Worm (Caenorhabditis elegans) whole organism, L1 larva: ENCODE results near the gene F46E10.18.

Experiments
- C04F5.9 ChIP-seq: sonication (generic microtip); optimal IDR thresholded peaks from 2 replicates; lab custom pipeline; 2016; ENCODE audit warnings: missing genetic modification characterization, missing compliant biosample characterization
- C16A3.4 ChIP-seq: fragments of 150-350 bp; optimal IDR thresholded peaks from 2 replicates; lab custom pipeline; 2014; ENCODE audit warnings: missing biosample characterization, missing genetic modification characterization
- aly-2 ChIP-seq: fragments of 150-350 bp; optimal IDR thresholded peaks from 2 replicates; lab custom pipeline; 2014; ENCODE audit warnings: missing biosample characterization, missing genetic modification characterization
- ama-1 ChIP-seq: fragments of 150-350 bp; optimal IDR thresholded peaks from 2 replicates; lab custom pipeline; 2014
- blmp-1 ChIP-seq: fragments of 150-350 bp; optimal IDR thresholded peaks from 2 replicates; lab custom pipeline; 2014; ENCODE audit warnings: missing biosample characterization, missing genetic modification characterization
- ceh-63 ChIP-seq: fragments of 200-800 bp; sonication (Bioruptor generic); optimal IDR thresholded peaks from 2 replicates; lab custom pipeline; 2018; ENCODE audit warnings: mild to moderate bottlenecking, missing genetic modification characterization, missing compliant biosample characterization
- ceh-90 ChIP-seq: sonication (generic microtip); optimal IDR thresholded peaks from 2 replicates; lab custom pipeline; 2016; ENCODE audit warnings: missing genetic modification characterization, missing compliant biosample characterization
- dpl-1 ChIP-seq, 3 experiments: fragments of 150-350 bp in 2 of 3; sonication (generic microtip) in 1 of 3; optimal IDR thresholded peaks; 2 replicates each; lab custom pipeline; 2014 to 2017; ENCODE audit warnings: missing biosample characterization in 3 of 3, missing genetic modification characterization in 3 of 3, missing genetic modification reagents in 3 of 3
- efl-1 ChIP-seq, 4 experiments: fragments of 150-350 bp; optimal IDR thresholded peaks in 3 of 4; peaks in 1 of 4; 1 replicate in 1 of 4; 2 replicates in 3 of 4; lab custom pipeline; 2014; ENCODE audit warnings: missing biosample characterization in 2 of 4, missing genetic modification characterization in 2 of 4, missing genetic modification reagents in 2 of 4
- efl-3 ChIP-seq: fragments of 200-800 bp; sonication (Bioruptor generic); optimal IDR thresholded peaks from 2 replicates; lab custom pipeline; 2018; ENCODE audit warnings: mild to moderate bottlenecking, missing genetic modification characterization, missing compliant biosample characterization
- egl-13 ChIP-seq: sonication (generic microtip); optimal IDR thresholded peaks from 2 replicates; lab custom pipeline; 2016; ENCODE audit warnings: missing genotype, missing genetic modification reagents, missing genetic modification characterization, missing compliant biosample characterization
- egl-27 ChIP-seq, 2 experiments: fragments of 150-350 bp in 1 of 2; sonication (generic microtip); optimal IDR thresholded peaks; 3 replicates each; lab custom pipeline; 2017 to 2018; ENCODE audit warnings: missing biosample characterization in 2 of 2, missing genetic modification characterization in 2 of 2, missing genetic modification reagents in 2 of 2
- elt-2 ChIP-seq: sonication (generic microtip); optimal IDR thresholded peaks from 2 replicates; lab custom pipeline; 2016; ENCODE audit warnings: missing genetic modification characterization, mild to moderate bottlenecking, inconsistent platforms, missing compliant biosample characterization, missing genetic modification reagents
- elt-3 ChIP-seq, 6 experiments: fragments of 150-350 bp in 1 of 6; sonication (generic microtip); optimal IDR thresholded peaks; 2 replicates each; lab custom pipeline; 2017 to 2018; ENCODE audit warnings: missing biosample characterization in 6 of 6, missing genetic modification characterization in 6 of 6, inconsistent platforms in 1 of 6
- ets-5 ChIP-seq: fragments of 200-800 bp; sonication (Bioruptor generic); IDR thresholded peaks from 2 replicates; pipeline ENCODE4 v1.3.6; 2022; ENCODE audit warnings: missing genetic modification characterization, missing compliant biosample characterization
- fkh-10 ChIP-seq: sonication (generic microtip); optimal IDR thresholded peaks from 2 replicates; lab custom pipeline; 2017; ENCODE audit warnings: missing biosample characterization, missing genetic modification reagents, missing genetic modification characterization
- fkh-4 ChIP-seq: sonication (generic microtip); optimal IDR thresholded peaks from 2 replicates; lab custom pipeline; 2016; ENCODE audit warnings: missing compliant biosample characterization, missing genetic modification characterization, borderline replicate concordance
- fkh-8 ChIP-seq: sonication (generic microtip); optimal IDR thresholded peaks from 2 replicates; lab custom pipeline; 2016; ENCODE audit warnings: mild to moderate bottlenecking, missing genetic modification characterization, missing compliant biosample characterization
- hlh-4 ChIP-seq: sonication (generic microtip); optimal IDR thresholded peaks from 2 replicates; lab custom pipeline; 2016; ENCODE audit warnings: mild to moderate bottlenecking, missing genetic modification characterization, missing compliant biosample characterization
- hpl-2 ChIP-seq: fragments of 150-350 bp; optimal IDR thresholded peaks from 2 replicates; lab custom pipeline; 2014; ENCODE audit warnings: missing biosample characterization, missing genetic modification reagents, missing genetic modification characterization
- irx-1 ChIP-seq: sonication (generic microtip); optimal IDR thresholded peaks from 2 replicates; lab custom pipeline; 2016; ENCODE audit warnings: missing genetic modification characterization, missing compliant biosample characterization
- lin-14 ChIP-seq: fragments of 200-800 bp; sonication (Bioruptor generic); optimal IDR thresholded peaks from 2 replicates; lab custom pipeline; 2018; ENCODE audit warnings: mild to moderate bottlenecking, missing genetic modification characterization, moderate library complexity, missing compliant biosample characterization
- lin-15B ChIP-seq: fragments of 150-350 bp; sonication (generic microtip); optimal IDR thresholded peaks from 3 replicates; lab custom pipeline; 2014; ENCODE audit warnings: missing biosample characterization, missing genetic modification characterization
- lin-35 ChIP-seq, 2 experiments: fragments of 150-350 bp; optimal IDR thresholded peaks; 2 replicates each; lab custom pipeline; 2014; ENCODE audit warnings: missing biosample characterization in 2 of 2, missing genetic modification characterization in 2 of 2, missing genetic modification reagents in 2 of 2
- lin-39 ChIP-seq: fragments of 150-350 bp; optimal IDR thresholded peaks from 2 replicates; lab custom pipeline; 2014; ENCODE audit warnings: missing biosample characterization, missing genetic modification reagents, missing genetic modification characterization
- lir-3 ChIP-seq: sonication (generic microtip); optimal IDR thresholded peaks from 2 replicates; lab custom pipeline; 2016; ENCODE audit warnings: mild to moderate bottlenecking, missing genetic modification characterization, moderate library complexity, missing compliant biosample characterization; ENCODE audit not compliant: poor library complexity
- mep-1 ChIP-seq: fragments of 150-350 bp; optimal IDR thresholded peaks from 2 replicates; lab custom pipeline; 2014; ENCODE audit warnings: missing biosample characterization, missing genetic modification characterization
- nhr-19 ChIP-seq: fragments of 200-800 bp; sonication (Bioruptor generic); conservative IDR thresholded peaks from 2 replicates; pipeline ENCODE4 v1.3.6; 2022; ENCODE audit warnings: missing genetic modification characterization, missing compliant biosample characterization
- nhr-20 ChIP-seq: sonication (generic microtip); optimal IDR thresholded peaks from 2 replicates; lab custom pipeline; 2016; ENCODE audit warnings: mild to moderate bottlenecking, missing genetic modification characterization, missing compliant biosample characterization
- nhr-237 ChIP-seq: fragments of 150-350 bp; optimal IDR thresholded peaks from 2 replicates; lab custom pipeline; 2014; ENCODE audit warnings: missing biosample characterization, missing genetic modification characterization
- nhr-28 ChIP-seq: fragments of 150-350 bp; optimal IDR thresholded peaks from 2 replicates; lab custom pipeline; 2014; ENCODE audit warnings: missing biosample characterization, missing genetic modification characterization
- nhr-47 ChIP-seq: sonication (generic microtip); optimal IDR thresholded peaks from 2 replicates; lab custom pipeline; 2016; ENCODE audit warnings: mild to moderate bottlenecking, missing genetic modification characterization, moderate library complexity, missing compliant biosample characterization
- nhr-71 ChIP-seq: sonication (generic microtip); optimal IDR thresholded peaks from 2 replicates; lab custom pipeline; 2016; ENCODE audit warnings: mild to moderate bottlenecking, missing genetic modification characterization, moderate library complexity, missing compliant biosample characterization
- nhr-85 ChIP-seq: sonication (generic microtip); peaks from one replicate; lab custom pipeline; 2016; ENCODE audit warnings: missing genetic modification characterization, inconsistent platforms, missing compliant biosample characterization
- nhr-90 ChIP-seq: sonication (generic microtip); optimal IDR thresholded peaks from 2 replicates; lab custom pipeline; 2016; ENCODE audit warnings: mild to moderate bottlenecking, missing genetic modification characterization, missing compliant biosample characterization; ENCODE audit not compliant: poor library complexity
- pax-3 ChIP-seq: fragments of 200-800 bp; sonication (Bioruptor generic); optimal IDR thresholded peaks from 2 replicates; lab custom pipeline; 2018; ENCODE audit warnings: mild to moderate bottlenecking, missing genetic modification characterization, moderate library complexity, missing compliant biosample characterization
- rnt-1 ChIP-seq: sonication (generic microtip); optimal IDR thresholded peaks from 2 replicates; lab custom pipeline; 2016; ENCODE audit warnings: mild to moderate bottlenecking, missing genetic modification characterization, moderate library complexity, missing compliant biosample characterization
- skn-1 ChIP-seq: fragments of 150-350 bp; optimal IDR thresholded peaks from 2 replicates; lab custom pipeline; 2014; ENCODE audit warnings: missing biosample characterization, missing genetic modification characterization
- snu-23 ChIP-seq: sonication (generic microtip); optimal IDR thresholded peaks from 2 replicates; lab custom pipeline; 2016; ENCODE audit warnings: missing genetic modification characterization, missing compliant biosample characterization
- sptf-1 ChIP-seq: fragments of 150-350 bp; optimal IDR thresholded peaks from 2 replicates; lab custom pipeline; 2014; ENCODE audit warnings: missing biosample characterization, missing genetic modification characterization
- swsn-7 ChIP-seq: sonication (generic microtip); optimal IDR thresholded peaks from 2 replicates; lab custom pipeline; 2016; ENCODE audit warnings: missing genetic modification characterization, missing compliant biosample characterization
- tbx-2 ChIP-seq: sonication (generic microtip); optimal IDR thresholded peaks from 2 replicates; lab custom pipeline; 2016; ENCODE audit warnings: missing genetic modification characterization, missing compliant biosample characterization
- unc-98 ChIP-seq: fragments of 200-800 bp; sonication (Bioruptor generic); IDR thresholded peaks from 2 replicates; pipeline ENCODE4 v1.3.6; 2022; ENCODE audit warnings: missing genetic modification characterization, missing compliant biosample characterization
- ztf-4 ChIP-seq: fragments of 150-350 bp; optimal IDR thresholded peaks from 2 replicates; lab custom pipeline; 2014; ENCODE audit warnings: missing biosample characterization, missing genetic modification characterization

Gene F46E10.18

ce11 chrV:6515344-6515743 lies 5.5 kb upstream of the F46E10.18 start:
- TF ChIP-seq egl-27 (tag; optimal IDR thresholded peaks at IDR 0.05; lab: Kevin White, UChicago), result no peak
- TF ChIP-seq ets-5 (GFP tag; lab: Robert Waterston, UW), result no peak
- no peak for TF ChIP-seq ceh-90 (tag; lab: Kevin White, UChicago)
- no peak for TF ChIP-seq elt-2 (tag; lab: Kevin White, UChicago)
- TF ChIP-seq ama-1, result no peak
- no peak for TF ChIP-seq lin-15B (tag; lab: Kevin White, UChicago)
- no peak for TF ChIP-seq ceh-63 (GFP tag; lab: Kevin White, UChicago)
- no peak for TF ChIP-seq hpl-2 (GFP tag; lab: Kevin White, UChicago)
- no peak for TF ChIP-seq lin-39 (tag; lab: Kevin White, UChicago)
- TF ChIP-seq hlh-4 (tag; lab: Kevin White, UChicago), result no peak

ce11 chrV:6516491-6517304 lies 4.1 kb upstream of the F46E10.18 start, which contains the start of gene mdh-1:
Gene mdh-1 (minus strand): TSS chrV:6516526.
- TF ChIP-seq dpl-1 (GFP tag; optimal IDR thresholded peaks at IDR 0.05; lab: Kevin White, UChicago) (peak; percentile 44 to 79 (median 53)), nhr-90 (tag; lab: Kevin White, UChicago) (no peak), ztf-4 (tag; lab: Kevin White, UChicago) (no peak), lin-15B (tag; lab: Kevin White, UChicago) (no peak), fkh-8 (peak; percentile 33), efl-1 (optimal IDR thresholded peaks at IDR 0.05; lab: Kevin White, UChicago) (peak in 1 of 2 experiments; percentile 75), efl-1 (GFP tag; optimal IDR thresholded peaks at IDR 0.05 in 1 of 2; lab: Kevin White, UChicago) (peak; percentile 72 to 96), nhr-47 (tag; lab: Kevin White, UChicago) (peak; percentile 13), blmp-1 (peak; percentile 62), nhr-85 (tag; lab: Kevin White, UChicago) (peak; percentile 30), elt-2 (tag; lab: Kevin White, UChicago) (peak; percentile 29), lin-35 (GFP tag; optimal IDR thresholded peaks at IDR 0.05; lab: Kevin White, UChicago) (peak; percentile 30 to 71), elt-3 (tag; optimal IDR thresholded peaks at IDR 0.05; lab: Kevin White, UChicago) (peak in 1 of 6 experiments; percentile 40), tbx-2 (tag; lab: Kevin White, UChicago) (no peak), pax-3 (peak; percentile 11), lir-3 (tag; lab: Kevin White, UChicago) (no peak), nhr-237 (tag; lab: Kevin White, UChicago) (no peak), egl-27 (tag; optimal IDR thresholded peaks at IDR 0.05; lab: Kevin White, UChicago) (peak in 1 of 2 experiments; percentile 25), egl-13 (tag; lab: Kevin White, UChicago) (no peak), nhr-28 (tag; lab: Kevin White, UChicago) (no peak), mep-1 (tag; lab: Kevin White, UChicago) (peak; percentile 7), C04F5.9 (no peak), aly-2 (tag; lab: Kevin White, UChicago) (no peak), lin-14 (GFP tag; lab: Kevin White, UChicago) (peak; percentile 58)

ce11 chrV:6517305-6518224 lies 3.3 kb upstream of the F46E10.18 start:
- TF ChIP-seq rnt-1 (tag; lab: Kevin White, UChicago), result peak; percentile 52
- no peak for TF ChIP-seq skn-1
- peak; percentile 55 for TF ChIP-seq nhr-20 (tag; lab: Kevin White, UChicago)
- TF ChIP-seq fkh-4 (tag; lab: Kevin White, UChicago), result no peak
- TF ChIP-seq swsn-7, result peak; percentile 27
- TF ChIP-seq fkh-10 (GFP tag; lab: Kevin White, UChicago), result no peak
- no peak for TF ChIP-seq elt-2 (tag; lab: Kevin White, UChicago)
- peak; percentile 73 for TF ChIP-seq nhr-71 (tag; lab: Kevin White, UChicago)
- no peak for TF ChIP-seq nhr-237 (tag; lab: Kevin White, UChicago)
- peak; percentile 26 for TF ChIP-seq C16A3.4 (tag; lab: Kevin White, UChicago)
- peak; percentile 6 for TF ChIP-seq irx-1 (tag; lab: Kevin White, UChicago)
- peak; percentile 27 for TF ChIP-seq tbx-2 (tag; lab: Kevin White, UChicago)
- TF ChIP-seq ets-5 (GFP tag; lab: Robert Waterston, UW), result no peak
- TF ChIP-seq lin-39 (tag; lab: Kevin White, UChicago), result no peak
- TF ChIP-seq nhr-19 (GFP tag; lab: Robert Waterston, UW), result peak; percentile 70
- no peak for TF ChIP-seq sptf-1 (tag; lab: Kevin White, UChicago)
- TF ChIP-seq efl-3 (GFP tag; lab: Kevin White, UChicago), result no peak
- TF ChIP-seq unc-98 (GFP tag; lab: Robert Waterston, UW), result no peak
- peak; percentile 61 for TF ChIP-seq snu-23 (GFP tag; lab: Kevin White, UChicago)
